Fruit fly (Drosophila melanogaster) Kc167 (cell line): Measurements from ENCODE around the gene sinah.

Source experiments
- Myc ChIP-seq: fragments of >200 bp; optimal IDR thresholded peaks from 2 replicates; lab custom pipeline; 2017; ENCODE audit warnings: missing external identifiers
- Sin3A ChIP-seq: fragments of >200 bp; optimal IDR thresholded peaks from 2 replicates; lab custom pipeline; 2018; ENCODE audit warnings: missing external identifiers
- h ChIP-seq: fragments of >200 bp; optimal IDR thresholded peaks from 3 replicates; lab custom pipeline; 2018; ENCODE audit warnings: missing external identifiers
- insv ChIP-seq: fragments of >200 bp; optimal IDR thresholded peaks from 3 replicates; lab custom pipeline; 2018; ENCODE audit warnings: missing external identifiers
- psq ChIP-seq: fragments of >200 bp; optimal IDR thresholded peaks from 2 replicates; lab custom pipeline; 2017; ENCODE audit warnings: missing external identifiers
- ttk ChIP-seq: sonication (Bioruptor generic); optimal IDR thresholded peaks from 2 replicates; lab custom pipeline; 2017; ENCODE audit warnings: missing external identifiers

The sinah gene

DNA sequence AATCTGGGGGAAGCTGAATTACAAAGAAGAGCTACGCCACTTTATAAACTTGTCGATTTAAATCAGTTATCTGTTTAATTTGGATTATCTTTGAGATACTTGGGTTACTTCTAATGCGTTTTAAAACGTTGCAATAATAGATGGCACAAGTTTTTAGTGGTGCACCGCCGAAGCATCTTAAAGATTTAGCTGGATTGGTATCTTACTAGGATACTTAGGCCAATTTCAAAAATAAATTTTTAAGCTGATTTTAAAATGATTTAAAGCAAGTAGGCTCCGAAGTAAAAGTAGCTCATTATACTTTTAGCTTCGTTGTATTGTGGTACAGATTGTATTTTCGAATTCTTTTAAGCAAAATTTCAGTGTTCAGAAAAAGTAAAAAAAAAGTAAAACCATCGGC, at the start of gene sinah:
TSS of gene sinah (plus strand) at position 301 of the 400 bp plus-strand sequence.
- no peak for TF ChIP-seq Sin3A (lab: Kevin White, UChicago)
- TF ChIP-seq insv = no peak
- TF ChIP-seq ttk (lab: Kevin White, UChicago) = no peak
- no peak for TF ChIP-seq psq (lab: Kevin White, UChicago)

dm6 chr3L:16810512-16810911, 48.4 kb upstream of the sinah start:
- TF ChIP-seq insv (no peak), h (lab: Kevin White, UChicago) (no peak), psq (lab: Kevin White, UChicago) (no peak), Myc (lab: Kevin White, UChicago) (no peak), ttk (lab: Kevin White, UChicago) (no peak), Sin3A (lab: Kevin White, UChicago) (no peak)

dm6 chr3L:16811908-16812307, 47.0 kb upstream of the sinah start:
- TF ChIP-seq h (lab: Kevin White, UChicago) = no peak
- no peak for TF ChIP-seq Myc (lab: Kevin White, UChicago)
- TF ChIP-seq ttk (lab: Kevin White, UChicago) = no peak

DNA sequence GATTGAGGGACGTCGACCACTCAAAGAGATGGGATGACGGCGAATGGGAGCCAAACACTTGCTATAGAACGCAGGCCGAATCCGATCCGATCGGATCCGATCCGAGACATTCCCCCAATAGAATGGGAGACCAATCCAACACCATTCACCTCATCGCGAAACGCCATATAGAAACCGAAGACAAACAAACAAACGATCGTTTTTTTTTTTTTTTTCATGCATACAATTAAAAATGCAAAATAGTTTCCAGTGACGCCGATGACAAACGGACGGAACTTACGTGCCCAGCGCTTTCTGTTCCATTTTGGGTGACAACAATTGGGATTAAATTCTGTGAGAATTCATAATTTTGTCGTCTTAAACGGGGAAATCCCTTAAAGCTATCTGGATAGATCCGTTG, 44.9 kb upstream of the sinah start:
- no peak for TF ChIP-seq insv
- no peak for TF ChIP-seq psq (lab: Kevin White, UChicago)
- no peak for TF ChIP-seq Sin3A (lab: Kevin White, UChicago)
- TF ChIP-seq Myc (lab: Kevin White, UChicago) = no peak
- TF ChIP-seq h (lab: Kevin White, UChicago) = no peak
- TF ChIP-seq ttk (lab: Kevin White, UChicago) = no peak

DNA sequence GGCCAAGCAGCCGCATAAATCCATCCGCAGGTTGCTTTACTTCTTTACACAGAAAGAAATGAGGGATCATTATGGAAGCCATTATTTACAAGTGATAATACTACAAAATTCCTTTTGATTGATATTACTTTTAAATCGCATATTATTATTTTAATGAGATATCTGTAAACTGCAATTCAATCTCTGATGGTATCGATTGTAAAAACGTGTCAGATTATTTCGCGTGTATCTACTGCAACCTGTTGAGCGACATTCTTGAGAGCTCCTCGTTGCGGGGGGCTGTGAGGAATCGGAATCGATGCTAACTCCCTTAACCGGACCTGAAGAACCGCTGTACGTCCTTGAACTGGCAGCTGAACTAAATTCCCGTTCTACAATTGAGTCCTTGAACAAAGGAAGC, 40.8 kb upstream of the sinah start:
- TF ChIP-seq insv (no peak), Myc (lab: Kevin White, UChicago) (no peak), psq (lab: Kevin White, UChicago) (no peak), h (lab: Kevin White, UChicago) (no peak), ttk (lab: Kevin White, UChicago) (no peak), Sin3A (lab: Kevin White, UChicago) (no peak)

- no peak for TF ChIP-seq Myc (lab: Kevin White, UChicago)
- TF ChIP-seq ttk (lab: Kevin White, UChicago) = no peak
- TF ChIP-seq h (lab: Kevin White, UChicago) = no peak
- no peak for TF ChIP-seq Sin3A (lab: Kevin White, UChicago)
- TF ChIP-seq psq (lab: Kevin White, UChicago) = no peak
- TF ChIP-seq insv = no peak
Observed at dm6 chr3L:16824725-16825124, 34.2 kb upstream of the sinah start.

DNA sequence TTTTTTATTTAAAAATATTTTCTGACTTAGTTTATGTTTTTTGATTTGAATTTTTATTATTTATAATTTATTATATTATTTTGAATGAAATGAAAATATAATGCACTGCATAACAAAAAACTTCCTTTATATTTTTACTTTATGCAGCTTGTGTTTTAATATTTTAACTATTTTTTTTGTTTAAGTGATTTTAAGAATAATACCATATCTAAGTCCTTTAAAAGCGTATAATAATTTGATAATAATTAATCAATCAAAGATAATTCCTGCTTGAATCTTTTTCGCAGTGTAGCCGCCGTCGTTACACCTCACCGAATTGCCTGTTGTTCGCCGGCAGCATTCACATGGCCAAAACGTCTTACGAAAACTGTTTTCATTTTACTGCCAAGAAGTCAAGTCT, 33.7 kb upstream of the sinah start:
- no peak for TF ChIP-seq psq (lab: Kevin White, UChicago)
- no peak for TF ChIP-seq Sin3A (lab: Kevin White, UChicago)
- TF ChIP-seq Myc (lab: Kevin White, UChicago) = no peak
- no peak for TF ChIP-seq insv
- no peak for TF ChIP-seq ttk (lab: Kevin White, UChicago)
- TF ChIP-seq h (lab: Kevin White, UChicago) = no peak

DNA sequence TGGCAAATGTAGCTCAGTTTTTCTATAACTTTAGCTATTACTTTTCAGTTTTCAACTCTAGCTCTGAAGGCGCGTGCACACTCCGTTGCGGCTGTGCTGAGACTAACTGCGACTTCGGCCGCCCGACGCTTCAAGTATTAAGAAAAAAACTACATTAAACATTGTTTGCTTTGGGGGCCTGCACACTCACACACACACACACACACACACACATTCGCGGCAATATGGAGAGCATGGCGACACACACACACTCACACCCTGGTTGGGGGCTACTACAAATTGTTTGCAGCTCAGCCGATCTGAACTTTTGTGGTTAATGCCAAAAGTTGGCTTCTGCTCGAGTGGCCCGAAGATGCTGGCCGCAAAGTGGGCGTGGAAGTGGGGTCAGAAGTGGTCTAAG, 29.9 kb upstream of the sinah start, which contains the start of gene CG13024:
TSS of gene CG13024 (minus strand) at position 108 of the 400 bp plus-strand sequence.
- TF ChIP-seq psq (lab: Kevin White, UChicago) (no peak), ttk (lab: Kevin White, UChicago) (no peak), h (lab: Kevin White, UChicago) (no peak), Sin3A (lab: Kevin White, UChicago) (no peak), insv (no peak), Myc (lab: Kevin White, UChicago) (no peak)

dm6 chr3L:16829983-16830382, 28.9 kb upstream of the sinah start:
- no peak for TF ChIP-seq h (lab: Kevin White, UChicago)
- TF ChIP-seq insv = no peak
- TF ChIP-seq psq (lab: Kevin White, UChicago) = no peak
- TF ChIP-seq ttk (lab: Kevin White, UChicago) = no peak
- no peak for TF ChIP-seq Sin3A (lab: Kevin White, UChicago)

DNA sequence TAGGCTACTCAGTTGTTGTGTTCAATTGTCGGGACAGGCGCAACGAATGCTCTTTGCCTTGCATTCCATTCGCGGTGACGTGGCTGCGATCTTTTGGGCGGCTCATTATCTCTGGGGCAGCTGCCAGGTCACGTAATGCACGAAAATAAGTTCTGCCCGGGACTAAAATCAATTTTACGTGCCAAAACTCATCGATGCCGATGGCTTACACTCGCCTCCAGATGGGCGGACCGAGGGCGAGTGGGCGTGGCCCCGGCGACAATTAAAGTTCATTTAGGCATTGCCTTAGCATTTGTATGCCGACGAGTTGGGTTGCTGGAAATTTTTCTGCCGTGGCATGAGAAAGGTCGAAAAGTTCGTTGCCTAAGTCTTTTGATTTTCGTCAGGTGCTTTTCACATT, 22.1 kb upstream of the sinah start:
- TF ChIP-seq h (lab: Kevin White, UChicago) (no peak), Myc (lab: Kevin White, UChicago) (no peak), insv (no peak), psq (lab: Kevin White, UChicago) (no peak), Sin3A (lab: Kevin White, UChicago) (no peak), ttk (lab: Kevin White, UChicago) (no peak)

DNA sequence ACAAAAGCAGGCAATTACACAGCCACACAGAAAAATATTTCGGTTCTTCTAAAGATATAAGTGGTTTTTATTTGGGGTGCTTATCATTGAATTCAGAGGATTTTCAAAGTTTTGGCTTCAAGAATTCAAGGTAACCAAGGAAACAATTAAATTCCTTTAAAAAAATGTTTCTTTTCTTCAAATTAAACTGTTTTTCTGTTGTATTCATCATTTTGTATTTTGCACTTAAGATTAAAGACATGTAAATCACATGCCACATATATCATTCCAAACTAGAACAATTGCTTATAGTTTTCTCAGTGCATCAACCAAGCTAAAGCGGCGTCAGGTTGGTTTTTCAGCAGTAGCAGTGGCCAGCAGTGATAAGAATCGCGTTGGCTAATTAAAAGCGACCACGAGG, 18.3 kb upstream of the sinah start:
- TF ChIP-seq ttk (lab: Kevin White, UChicago) = no peak
- TF ChIP-seq insv = no peak
- TF ChIP-seq psq (lab: Kevin White, UChicago) = no peak
- no peak for TF ChIP-seq h (lab: Kevin White, UChicago)
- TF ChIP-seq Myc (lab: Kevin White, UChicago) = no peak
- TF ChIP-seq Sin3A (lab: Kevin White, UChicago) = no peak

- TF ChIP-seq Sin3A (lab: Kevin White, UChicago) = no peak
- no peak for TF ChIP-seq Myc (lab: Kevin White, UChicago)
- no peak for TF ChIP-seq insv
- TF ChIP-seq psq (lab: Kevin White, UChicago) = no peak
- no peak for TF ChIP-seq ttk (lab: Kevin White, UChicago)
- TF ChIP-seq h (lab: Kevin White, UChicago) = no peak
Observed at dm6 chr3L:16842087-16842567, 16.8 kb upstream of the sinah start, which contains the start of gene TSG101. Gene TSG101 (plus strand): TSS chr3L:16842294.
